Fruit fly (Drosophila melanogaster): ENCODE data around the gene kek5.

Gene kek5

DNA sequence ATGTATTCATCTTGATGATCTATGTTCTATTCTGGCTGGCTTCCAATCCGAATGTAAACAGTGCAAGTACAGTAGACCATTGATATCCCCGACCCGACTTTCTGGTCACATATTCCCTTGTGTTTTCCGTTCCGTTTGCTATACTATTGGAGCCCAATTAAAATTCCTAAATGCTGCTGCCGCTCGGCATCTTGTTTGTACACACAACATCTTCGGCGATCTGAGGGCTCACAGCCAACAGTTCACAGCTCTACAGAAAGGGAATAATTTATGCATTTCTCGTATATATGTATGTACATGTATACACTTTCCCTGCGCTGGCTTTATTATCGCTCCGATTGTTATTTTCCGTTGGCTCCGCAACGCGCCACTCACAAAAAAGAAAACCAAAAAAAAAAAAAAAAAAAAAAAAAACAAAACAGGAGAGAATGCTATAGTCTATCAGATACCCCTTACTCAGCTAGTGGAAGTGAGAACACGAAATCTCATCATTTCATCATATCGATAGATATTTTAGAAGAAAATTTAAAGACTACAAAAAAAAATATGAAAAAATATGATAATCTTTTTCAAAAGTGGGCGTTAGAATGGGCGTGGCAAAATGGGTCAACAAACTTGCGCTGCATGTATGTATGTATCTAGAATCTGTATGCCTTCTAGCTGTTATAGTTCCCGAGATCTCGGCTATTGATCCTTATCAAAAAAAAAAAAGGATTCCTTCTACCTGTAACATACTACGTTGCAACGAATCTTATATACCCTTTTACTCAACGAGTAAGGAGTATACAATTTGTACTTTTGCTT lies 18.4 kb downstream of the kek5 start (continued):
- TF ChIP-seq CG9932 (GFP tag; IDR thresholded peaks at IDR 0.05) (no peak), ewg (GFP tag; optimal IDR thresholded peaks at IDR 0.05) (peak; percentile 11), CG13775 (GFP tag; optimal IDR thresholded peaks at IDR 0.05) (peak; percentile 16), CG3847 (GFP tag; IDR thresholded peaks at IDR 0.05) (no peak), chn (GFP tag; optimal IDR thresholded peaks at IDR 0.05) (peak; percentile 22), CoRest (tag; optimal IDR thresholded peaks at IDR 0.05) (peak; percentile 32), CG2199 (GFP tag; IDR thresholded peaks at IDR 0.05) (peak; percentile 92; the same call in 2 of the 3 replicates), CG7556 (GFP tag; optimal IDR thresholded peaks at IDR 0.05) (peak; percentile 36), CG13424 (tag; optimal IDR thresholded peaks at IDR 0.05) (peak; percentile 3), CG34422 (GFP tag; IDR thresholded peaks at IDR 0.05) (0 out of 3 replicates have a peak, but pooled peaks have one; percentile 11), Gug (GFP tag; IDR thresholded peaks at IDR 0.05) (0 out of 4 replicates have a peak, but pooled peaks have one; percentile 15), pum (GFP tag; optimal IDR thresholded peaks at IDR 0.05) (peak; percentile 7), salm (tag; optimal IDR thresholded peaks at IDR 0.05) (no peak), CG17568 (GFP tag; optimal IDR thresholded peaks at IDR 0.05) (no peak), CG32772 (GFP tag; IDR thresholded peaks at IDR 0.05) (peak; percentile 72; the same call in 1 of the 2 replicates), sqz (GFP tag; optimal IDR thresholded peaks at IDR 0.05) (peak; percentile 51), CG8388 (GFP tag; optimal IDR thresholded peaks at IDR 0.05) (peak; percentile 15), CG4820 (GFP tag; optimal IDR thresholded peaks at IDR 0.05) (peak; percentile 34), CG1529 (GFP tag; optimal IDR thresholded peaks at IDR 0.05) (peak; percentile 39), Hr3 (GFP tag; optimal IDR thresholded peaks at IDR 0.05) (peak; percentile 55), HLH4C (GFP tag; IDR thresholded peaks at IDR 0.05; ENCODE audit: partially characterized antibody) (peak; percentile 75), vnd (GFP tag; IDR thresholded peaks at IDR 0.05; ENCODE audit: partially characterized antibody) (0 out of 3 replicates have a peak, but pooled peaks have one; percentile 40), CG9609 (GFP tag; optimal IDR thresholded peaks at IDR 0.05) (peak; percentile 16), CG12942 (GFP tag; optimal IDR thresholded peaks at IDR 0.05) (no peak), Drgx (GFP tag; IDR thresholded peaks at IDR 0.05) (peak; percentile 6; the same call in 1 of the 2 replicates), Pdp1 (GFP tag; optimal IDR thresholded peaks at IDR 0.05) (peak in 1 of 2 experiments; percentile 6), CG5180 (GFP tag; optimal IDR thresholded peaks at IDR 0.05) (peak; percentile 35), trem (tag; optimal IDR thresholded peaks at IDR 0.05) (peak; percentile 8), CG16813 (GFP tag; IDR thresholded peaks at IDR 0.05; ENCODE audit: partially characterized antibody) (peak; percentile 62), Ets65A (GFP tag) (peak; percentile 79), slp2 (GFP tag; optimal IDR thresholded peaks at IDR 0.05) (peak; percentile 42), CG14710 (tag; optimal IDR thresholded peaks at IDR 0.05) (peak; percentile 29), CG17359 (tag; optimal IDR thresholded peaks at IDR 0.05) (peak; percentile 60), Oli (tag; optimal IDR thresholded peaks at IDR 0.05) (peak; percentile 51), Abd-B (GFP tag; optimal IDR thresholded peaks at IDR 0.05) (no peak), CG11504 (tag; optimal IDR thresholded peaks at IDR 0.05) (peak; percentile 21), pan (optimal IDR thresholded peaks at IDR 0.05) (peak in 1 of 2 experiments; percentile 16), pan (GFP tag; optimal IDR thresholded peaks at IDR 0.05 in 1 of 2, IDR thresholded peaks at IDR 0.05 in 1 of 2) (peak in 1 of 2 experiments; percentile 23), Dek (tag; optimal IDR thresholded peaks at IDR 0.05) (no peak), CG10209 (GFP tag; optimal IDR thresholded peaks at IDR 0.05) (peak; percentile 28), dmrt99B (tag; optimal IDR thresholded peaks at IDR 0.05) (peak; percentile 9), danr (GFP tag; IDR thresholded peaks at IDR 0.05) (0 out of 2 replicates have a peak, but pooled peaks have one; percentile 14), CG3065 (GFP tag; optimal IDR thresholded peaks at IDR 0.05) (peak; percentile 60), HmgD (GFP tag; optimal IDR thresholded peaks at IDR 0.05) (no peak), bsh (GFP tag; optimal IDR thresholded peaks at IDR 0.05) (peak; percentile 37 to 65), dmrt11E (tag; optimal IDR thresholded peaks at IDR 0.05) (peak; percentile 72), Blimp-1 (GFP tag; optimal IDR thresholded peaks at IDR 0.05) (peak; percentile 60)

Data from whole organism, embryonic.